Fruit fly (Drosophila melanogaster): Measurements from ENCODE around the gene CG10943.

DNA sequence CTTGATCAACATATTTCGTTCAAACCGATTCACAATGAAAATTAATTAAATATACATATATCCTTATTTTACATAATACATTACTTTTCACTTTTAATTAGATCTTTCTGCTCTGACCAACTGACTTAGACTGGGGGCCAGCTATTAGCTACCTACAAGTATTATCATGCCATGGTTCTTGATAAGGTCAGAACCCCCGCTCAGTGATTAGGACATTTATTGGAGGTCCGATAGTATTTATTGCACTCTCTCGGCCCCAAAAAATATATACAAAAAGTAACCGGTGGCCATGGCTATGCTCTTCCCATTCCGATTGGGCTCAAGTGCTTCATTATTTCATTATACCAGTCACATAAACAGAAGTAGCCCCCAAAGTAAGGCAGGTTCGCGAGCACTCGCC is 35.0 kb downstream of the CG10943 start:
- TF ChIP-seq brk (GFP tag; optimal IDR thresholded peaks at IDR 0.05) (no peak), lola (GFP tag; optimal IDR thresholded peaks at IDR 0.05) (no peak), pan (optimal IDR thresholded peaks at IDR 0.05) (no peak), Dfd (GFP tag; optimal IDR thresholded peaks at IDR 0.05) (no peak), h (GFP tag; optimal IDR thresholded peaks at IDR 0.05) (no peak), Myc (optimal IDR thresholded peaks at IDR 0.05) (no peak), dsf (GFP tag; optimal IDR thresholded peaks at IDR 0.05; ENCODE audit: borderline replicate concordance) (no peak), Hnf4 (GFP tag; optimal IDR thresholded peaks at IDR 0.05) (no peak)
